Fruit fly (Drosophila melanogaster) whole organism, embryonic: ENCODE data around the gene Cp110.

Experiments used
- ATbp ChIP-seq: fragments of 200-800 bp; sonication (Bioruptor generic); optimal IDR thresholded peaks from 2 replicates; lab custom pipeline; 2017; ENCODE audit warnings: missing biosample characterization, mild to moderate bottlenecking, missing genetic modification characterization, missing genetic modification reagents
- Asciz ChIP-seq: fragments of 200-800 bp; sonication (Bioruptor generic); optimal IDR thresholded peaks from 2 replicates; lab custom pipeline; 2017; ENCODE audit warnings: missing biosample characterization, mild to moderate bottlenecking, missing genetic modification characterization, missing genetic modification reagents
- Atf3 ChIP-seq: fragments of 200-800 bp; sonication (Bioruptor generic); optimal IDR thresholded peaks from 3 replicates; lab custom pipeline; 2016; ENCODE audit warnings: missing biosample characterization, missing genetic modification characterization
- CG10321 ChIP-seq: fragments of 200-800 bp; sonication (Bioruptor generic); IDR thresholded peaks from 2 replicates; pipeline ENCODE4 v1.3.6; 2022; ENCODE audit warnings: missing biosample characterization, missing genetic modification characterization
- CG11247 ChIP-seq: fragments of 200-800 bp; sonication (Bioruptor generic); IDR thresholded peaks from 2 replicates; pipeline ENCODE4 v1.3.6; 2022; ENCODE audit warnings: missing biosample characterization, missing genetic modification characterization
- CG11695 ChIP-seq: fragments of 200-800 bp; sonication (Bioruptor generic); IDR thresholded peaks from 3 replicates; pipeline ENCODE4 v1.3.6; 2022; ENCODE audit warnings: missing biosample characterization, missing genetic modification characterization
- CG12236 ChIP-seq: fragments of 200-800 bp; sonication (Bioruptor generic); optimal IDR thresholded peaks from 2 replicates; lab custom pipeline; 2016; ENCODE audit warnings: missing biosample characterization, missing genetic modification characterization
- CG12391 ChIP-seq: fragments of 200-800 bp; sonication (Bioruptor generic); optimal IDR thresholded peaks from 3 replicates; lab custom pipeline; 2018; ENCODE audit warnings: missing biosample characterization, mild to moderate bottlenecking, missing genetic modification characterization, moderate library complexity
- CG12659 ChIP-seq: fragments of 200-800 bp; sonication (Bioruptor generic); optimal IDR thresholded peaks from 3 replicates; lab custom pipeline; 2017; ENCODE audit warnings: mild to moderate bottlenecking, missing biosample characterization, missing genetic modification reagents, missing genetic modification characterization
- CG12769 ChIP-seq: fragments of 200-800 bp; sonication (Bioruptor generic); optimal IDR thresholded peaks from 2 replicates; lab custom pipeline; 2019; ENCODE audit warnings: missing biosample characterization, mild to moderate bottlenecking, missing genetic modification characterization, moderate library complexity
- CG13894 ChIP-seq: fragments of 200-800 bp; sonication (Bioruptor generic); optimal IDR thresholded peaks from 3 replicates; lab custom pipeline; 2018; ENCODE audit warnings: missing biosample characterization, mild to moderate bottlenecking, missing genetic modification characterization, moderate library complexity
- CG17385 ChIP-seq: fragments of 200-800 bp; sonication (Bioruptor generic); optimal IDR thresholded peaks from 3 replicates; lab custom pipeline; 2018; ENCODE audit warnings: missing biosample characterization, mild to moderate bottlenecking, missing genetic modification characterization
- CG17802 ChIP-seq: fragments of 200-800 bp; sonication (Bioruptor generic); optimal IDR thresholded peaks from 2 replicates; lab custom pipeline; 2018; ENCODE audit warnings: missing biosample characterization, mild to moderate bottlenecking, missing genetic modification characterization, moderate library complexity
- CG1832 ChIP-seq: fragments of 200-800 bp; sonication (Bioruptor generic); optimal IDR thresholded peaks from 2 replicates; lab custom pipeline; 2017; ENCODE audit warnings: missing biosample characterization, mild to moderate bottlenecking, missing genetic modification characterization, inconsistent platforms
- CG3065 ChIP-seq: fragments of 200-800 bp; sonication (Bioruptor generic); optimal IDR thresholded peaks from 2 replicates; lab custom pipeline; 2016; ENCODE audit warnings: missing biosample characterization, missing genetic modification characterization
- CG31365 ChIP-seq: fragments of 200-800 bp; sonication (Bioruptor generic); optimal IDR thresholded peaks from 2 replicates; lab custom pipeline; 2018; ENCODE audit warnings: missing biosample characterization, mild to moderate bottlenecking, missing genetic modification characterization
- CG31441 ChIP-seq: fragments of 200-800 bp; sonication (Bioruptor generic); IDR thresholded peaks from 2 replicates; pipeline ENCODE4 v1.3.6; 2022; ENCODE audit warnings: missing biosample characterization, missing genetic modification characterization
- CG33213 ChIP-seq: fragments of 200-800 bp; sonication (Bioruptor generic); optimal IDR thresholded peaks from 3 replicates; lab custom pipeline; 2016; ENCODE audit warnings: missing biosample characterization, missing genetic modification characterization
- CG4707 ChIP-seq: fragments of 200-800 bp; sonication (Bioruptor generic); optimal IDR thresholded peaks from 2 replicates; lab custom pipeline; 2018; ENCODE audit warnings: missing biosample characterization, mild to moderate bottlenecking, missing genetic modification characterization, moderate library complexity
- CG6791 ChIP-seq: fragments of 200-800 bp; sonication (Bioruptor generic); IDR thresholded peaks from 3 replicates; pipeline ENCODE4 v1.3.6; 2022; ENCODE audit warnings: missing biosample characterization, missing genetic modification characterization; ENCODE audit not compliant: partially characterized antibody
- CG7372 ChIP-seq: fragments of 200-800 bp; sonication (Bioruptor generic); IDR thresholded peaks from 2 replicates; pipeline ENCODE4 v1.3.6; 2022; ENCODE audit warnings: missing biosample characterization, missing genetic modification characterization
- CG8924 ChIP-seq: fragments of 200-800 bp; optimal IDR thresholded peaks from 3 replicates; lab custom pipeline; 2019; ENCODE audit warnings: missing biosample characterization, mild to moderate bottlenecking, missing genetic modification characterization, moderate library complexity
- CG9817 ChIP-seq: fragments of 200-800 bp; sonication (Bioruptor generic); optimal IDR thresholded peaks from 2 replicates; lab custom pipeline; 2018; ENCODE audit warnings: missing biosample characterization, mild to moderate bottlenecking, missing genetic modification characterization, moderate library complexity
- CG9876 ChIP-seq: fragments of 200-800 bp; sonication (Bioruptor generic); optimal IDR thresholded peaks from 2 replicates; lab custom pipeline; 2016; ENCODE audit warnings: missing biosample characterization, missing genetic modification characterization
- Chrac-16 ChIP-seq: fragments of 200-800 bp; sonication (Bioruptor generic); optimal IDR thresholded peaks from 3 replicates; lab custom pipeline; 2016; ENCODE audit warnings: missing biosample characterization, missing genetic modification characterization
- CkIIα-i1 ChIP-seq: fragments of 200-800 bp; sonication (Bioruptor generic); IDR thresholded peaks from 2 replicates; pipeline ENCODE4 v1.3.6; 2022; ENCODE audit warnings: missing biosample characterization, missing genetic modification characterization
- D19B ChIP-seq: fragments of 200-800 bp; sonication (Bioruptor generic); optimal IDR thresholded peaks from 2 replicates; lab custom pipeline; 2017; ENCODE audit warnings: missing biosample characterization, mild to moderate bottlenecking, missing genetic modification characterization
- Deaf1 ChIP-seq: fragments of 200-800 bp; optimal IDR thresholded peaks from 3 replicates; lab custom pipeline; 2019; ENCODE audit warnings: missing biosample characterization, mild to moderate bottlenecking, missing genetic modification characterization, moderate library complexity
- Dip3 ChIP-seq: fragments of 200-800 bp; sonication (Bioruptor generic); optimal IDR thresholded peaks from 3 replicates; lab custom pipeline; 2016; ENCODE audit warnings: missing biosample characterization, missing genetic modification characterization
- Dp ChIP-seq: fragments of 200-800 bp; sonication (Bioruptor generic); optimal IDR thresholded peaks from 2 replicates; lab custom pipeline; 2018; ENCODE audit warnings: missing biosample characterization, mild to moderate bottlenecking, missing genetic modification characterization, moderate library complexity
- Dref ChIP-seq: fragments of 200-800 bp; sonication (Bioruptor generic); IDR thresholded peaks from 2 replicates; pipeline ENCODE4 v1.3.6; 2022; ENCODE audit warnings: missing biosample characterization, missing genetic modification characterization
- Drgx ChIP-seq: fragments of 200-800 bp; sonication (Bioruptor generic); IDR thresholded peaks from 2 replicates; pipeline ENCODE4 v1.3.6; 2022; ENCODE audit warnings: missing biosample characterization, missing genetic modification characterization
- Hr39 ChIP-seq: fragments of >200 bp; optimal IDR thresholded peaks from 2 replicates; lab custom pipeline; 2017
- Meics ChIP-seq: fragments of 200-800 bp; sonication (Bioruptor generic); optimal IDR thresholded peaks from 2 replicates; lab custom pipeline; 2017; ENCODE audit warnings: missing biosample characterization, mild to moderate bottlenecking, missing genetic modification characterization
- Oaz ChIP-seq: fragments of 200-800 bp; sonication (Bioruptor generic); IDR thresholded peaks from 2 replicates; pipeline ENCODE4 v1.3.6; 2022; ENCODE audit warnings: missing biosample characterization, missing genetic modification characterization
- Sry-δ ChIP-seq: fragments of 200-800 bp; sonication (Bioruptor generic); optimal IDR thresholded peaks from 2 replicates; lab custom pipeline; 2016; ENCODE audit warnings: missing biosample characterization, missing genetic modification characterization
- ab ChIP-seq: fragments of 200-800 bp; sonication (Bioruptor generic); optimal IDR thresholded peaks from 2 replicates; lab custom pipeline; 2016; ENCODE audit warnings: missing biosample characterization, missing genetic modification characterization
- ap ChIP-seq: fragments of 200-800 bp; sonication (Bioruptor generic); IDR thresholded peaks from 2 replicates; pipeline ENCODE4 v1.3.6; 2022; ENCODE audit warnings: missing biosample characterization, missing genetic modification characterization
- az2 ChIP-seq: fragments of 200-800 bp; sonication (Bioruptor generic); optimal IDR thresholded peaks from 3 replicates; lab custom pipeline; 2016; ENCODE audit warnings: missing biosample characterization, missing genetic modification characterization
- crc ChIP-seq: fragments of 200-800 bp; sonication (Bioruptor generic); optimal IDR thresholded peaks from 2 replicates; lab custom pipeline; 2016; ENCODE audit warnings: missing biosample characterization, missing genetic modification characterization
- dati ChIP-seq: fragments of 200-800 bp; sonication (Bioruptor generic); IDR thresholded peaks from 2 replicates; pipeline ENCODE4 v1.3.6; 2022; ENCODE audit warnings: missing biosample characterization, missing genetic modification characterization
- en ChIP-seq: fragments of 200-800 bp; sonication (Bioruptor generic); optimal IDR thresholded peaks from 2 replicates; lab custom pipeline; 2016; ENCODE audit warnings: missing biosample characterization, missing genetic modification characterization
- eyg ChIP-seq: fragments of 200-800 bp; sonication (Bioruptor generic); optimal IDR thresholded peaks from 3 replicates; lab custom pipeline; 2016; ENCODE audit warnings: missing biosample characterization, missing genetic modification characterization
- gcm ChIP-seq: fragments of 200-800 bp; sonication (Bioruptor generic); optimal IDR thresholded peaks from 2 replicates; lab custom pipeline; 2019; ENCODE audit warnings: missing biosample characterization, mild to moderate bottlenecking, missing genetic modification characterization, moderate library complexity
- gsb ChIP-seq: fragments of 200-800 bp; sonication (Bioruptor generic); IDR thresholded peaks from 2 replicates; pipeline ENCODE4 v1.3.6; 2022; ENCODE audit warnings: missing biosample characterization, missing genetic modification characterization
- hb ChIP-seq: fragments of 200-800 bp; sonication (Bioruptor generic); IDR thresholded peaks from 3 replicates; pipeline ENCODE4 v1.3.6; 2022; ENCODE audit warnings: missing biosample characterization, missing genetic modification characterization; ENCODE audit not compliant: partially characterized antibody
- knrl ChIP-seq: fragments of 200-800 bp; sonication (Bioruptor generic); IDR thresholded peaks from 3 replicates; pipeline ENCODE4 v1.3.6; 2022; ENCODE audit warnings: missing biosample characterization, missing genetic modification characterization; ENCODE audit not compliant: partially characterized antibody
- run ChIP-seq: fragments of 200-800 bp; sonication (Bioruptor generic); optimal IDR thresholded peaks from 3 replicates; lab custom pipeline; 2018; ENCODE audit warnings: missing biosample characterization, mild to moderate bottlenecking, missing genetic modification characterization
- scrt ChIP-seq: fragments of 200-800 bp; sonication (Bioruptor generic); optimal IDR thresholded peaks from 2 replicates; lab custom pipeline; 2018; ENCODE audit warnings: missing biosample characterization, mild to moderate bottlenecking, missing genetic modification characterization, moderate library complexity
- sd ChIP-seq: fragments of 200-800 bp; sonication (Bioruptor generic); optimal IDR thresholded peaks from 3 replicates; lab custom pipeline; 2018; ENCODE audit warnings: missing biosample characterization, mild to moderate bottlenecking, missing genetic modification characterization, moderate library complexity
- slp2 ChIP-seq: fragments of 200-800 bp; sonication (Bioruptor generic); optimal IDR thresholded peaks from 2 replicates; lab custom pipeline; 2016; ENCODE audit warnings: missing biosample characterization, missing genetic modification characterization
- tx ChIP-seq: fragments of 200-800 bp; sonication (Bioruptor generic); optimal IDR thresholded peaks from 2 replicates; lab custom pipeline; 2016; ENCODE audit warnings: missing biosample characterization, missing genetic modification characterization
- yki ChIP-seq: fragments of >200 bp; optimal IDR thresholded peaks from 3 replicates; lab custom pipeline; 2018

The Cp110 gene

dm6 chrX:22443518-22443917 is 38.4 kb upstream of the Cp110 start (continued):
- TF ChIP-seq gsb (no peak), CG13894 (tag; lab: Kevin White, UChicago) (no peak), Oaz (no peak), dati (GFP tag; lab: Robert Waterston, UW) (no peak), Meics (GFP tag; lab: Kevin White, UChicago) (peak; percentile 7), tx (GFP tag; lab: Kevin White, UChicago) (no peak), Asciz (no peak), CG12659 (GFP tag; lab: Kevin White, UChicago) (peak; percentile 25), slp2 (GFP tag; lab: Kevin White, UChicago) (no peak), CG7372 (GFP tag; lab: Robert Waterston, UW) (no peak), run (tag; lab: Kevin White, UChicago) (no peak), ab (no peak), Hr39 (lab: Kevin White, UChicago) (no peak), Drgx (GFP tag; lab: Robert Waterston, UW) (no peak), D19B (GFP tag; lab: Kevin White, UChicago) (no peak), CG11247 (GFP tag; lab: Robert Waterston, UW) (no peak), CG12769 (tag; lab: Kevin White, UChicago) (no peak), Dp (no peak), eyg (GFP tag; lab: Kevin White, UChicago) (no peak), CG33213 (GFP tag; lab: Kevin White, UChicago) (no peak), CG12391 (peak; percentile 33), Dref (peak; percentile 66), scrt (GFP tag; lab: Kevin White, UChicago) (no peak), yki (lab: Kevin White, UChicago) (no peak), CG9817 (tag; lab: Kevin White, UChicago) (no peak), CG17385 (no peak), CG31441 (0 out of 2 replicates have a peak, but pooled peaks have one; percentile 17), CG1832 (no peak), CG17802 (peak; percentile 98), sd (tag; lab: Kevin White, UChicago) (no peak), Deaf1 (tag; lab: Kevin White, UChicago) (no peak), knrl (GFP tag; lab: Robert Waterston, UW) (no peak), CG3065 (GFP tag; lab: Kevin White, UChicago) (no peak), CG6791 (GFP tag; lab: Robert Waterston, UW) (0 out of 3 replicates have a peak, but pooled peaks have one; percentile 22), Chrac-16 (GFP tag; lab: Kevin White, UChicago) (no peak), ap (no peak), CG12236 (GFP tag; lab: Kevin White, UChicago) (no peak), CG9876 (GFP tag; lab: Kevin White, UChicago) (no peak), ATbp (GFP tag; lab: Kevin White, UChicago) (no peak), en (no peak), az2 (GFP tag; lab: Kevin White, UChicago) (no peak), crc (GFP tag; lab: Kevin White, UChicago) (no peak), Sry-δ (GFP tag; lab: Kevin White, UChicago) (peak; percentile 66), CG10321 (GFP tag; lab: Robert Waterston, UW) (no peak), CG4707 (no peak), Dip3 (GFP tag; lab: Kevin White, UChicago) (no peak), gcm (GFP tag; lab: Kevin White, UChicago) (no peak), CG31365 (tag; lab: Kevin White, UChicago) (no peak), CkIIα-i1 (no peak), hb (GFP tag; lab: Robert Waterston, UW) (no peak), CG8924 (tag; lab: Kevin White, UChicago) (peak; percentile 2), CG11695 (GFP tag; lab: Robert Waterston, UW) (no peak), Atf3 (GFP tag; lab: Kevin White, UChicago) (no peak)
